Fruit fly (Drosophila melanogaster) whole organism, embryonic: ENCODE measurements around the gene PPYR1.

Experiments used
- Ada2b ChIP-seq: fragments of 200-800 bp; sonication (Bioruptor generic); IDR thresholded peaks from 2 replicates; pipeline ENCODE4 v1.3.6; 2022; ENCODE audit warnings: missing biosample characterization, missing genetic modification characterization
- Blimp-1 ChIP-seq: fragments of 200-800 bp; sonication (Bioruptor generic); optimal IDR thresholded peaks from 3 replicates; lab custom pipeline; 2018; ENCODE audit warnings: missing biosample characterization, missing genetic modification characterization, mild to moderate bottlenecking, moderate library complexity, missing genetic modification reagents
- Bteb2 ChIP-seq: fragments of 200-800 bp; sonication (Bioruptor generic); optimal IDR thresholded peaks from 2 replicates; lab custom pipeline; 2016; ENCODE audit warnings: missing biosample characterization, missing genetic modification characterization
- CG10209 ChIP-seq: fragments of 200-800 bp; sonication (Bioruptor generic); optimal IDR thresholded peaks from 3 replicates; lab custom pipeline; 2017; ENCODE audit warnings: missing biosample characterization, mild to moderate bottlenecking, missing genetic modification characterization, missing genetic modification reagents
- CG10979 ChIP-seq: fragments of 200-800 bp; sonication (Bioruptor generic); optimal IDR thresholded peaks from 2 replicates; lab custom pipeline; 2018; ENCODE audit warnings: missing biosample characterization, mild to moderate bottlenecking, missing genetic modification characterization, moderate library complexity
- CG12071 ChIP-seq: fragments of 200-800 bp; sonication (Bioruptor generic); optimal IDR thresholded peaks from 3 replicates; lab custom pipeline; 2018; ENCODE audit warnings: missing biosample characterization, mild to moderate bottlenecking, missing genetic modification characterization
- CG12769 ChIP-seq: fragments of 200-800 bp; sonication (Bioruptor generic); optimal IDR thresholded peaks from 2 replicates; lab custom pipeline; 2019; ENCODE audit warnings: missing biosample characterization, mild to moderate bottlenecking, missing genetic modification characterization, moderate library complexity
- CG13296 ChIP-seq: fragments of 200-800 bp; sonication (Bioruptor generic); optimal IDR thresholded peaks from 3 replicates; lab custom pipeline; 2018; ENCODE audit warnings: missing biosample characterization, mild to moderate bottlenecking, missing genetic modification characterization
- CG13424 ChIP-seq: fragments of 200-800 bp; sonication (Bioruptor generic); optimal IDR thresholded peaks from 2 replicates; lab custom pipeline; 2019; ENCODE audit warnings: missing biosample characterization, mild to moderate bottlenecking, missing genetic modification characterization, moderate library complexity
- CG13624 ChIP-seq: fragments of 200-800 bp; sonication (Bioruptor generic); optimal IDR thresholded peaks from 2 replicates; lab custom pipeline; 2016; ENCODE audit warnings: missing biosample characterization, missing genetic modification characterization
- CG13894 ChIP-seq: fragments of 200-800 bp; sonication (Bioruptor generic); optimal IDR thresholded peaks from 3 replicates; lab custom pipeline; 2018; ENCODE audit warnings: missing biosample characterization, mild to moderate bottlenecking, missing genetic modification characterization, moderate library complexity
- CG14667 ChIP-seq: fragments of 200-800 bp; sonication (Bioruptor generic); IDR thresholded peaks from 2 replicates; pipeline ENCODE4 v1.3.6; 2022; ENCODE audit warnings: missing biosample characterization, missing genetic modification characterization
- CG15601 ChIP-seq: fragments of 200-800 bp; sonication (Bioruptor generic); optimal IDR thresholded peaks from 3 replicates; lab custom pipeline; 2019; ENCODE audit warnings: missing biosample characterization, mild to moderate bottlenecking, missing genetic modification characterization, moderate library complexity
- CG17328 ChIP-seq: fragments of 200-800 bp; sonication (Bioruptor generic); IDR thresholded peaks from 2 replicates; pipeline ENCODE4 v1.3.6; 2022; ENCODE audit warnings: missing biosample characterization, missing genetic modification characterization
- CG17568 ChIP-seq: fragments of 200-800 bp; sonication (Bioruptor generic); optimal IDR thresholded peaks from 2 replicates; lab custom pipeline; 2018; ENCODE audit warnings: missing biosample characterization, mild to moderate bottlenecking, missing genetic modification characterization, moderate library complexity
- CG17802 ChIP-seq: fragments of 200-800 bp; sonication (Bioruptor generic); optimal IDR thresholded peaks from 2 replicates; lab custom pipeline; 2018; ENCODE audit warnings: missing biosample characterization, mild to moderate bottlenecking, missing genetic modification characterization, moderate library complexity
- CG2116 ChIP-seq: fragments of 200-800 bp; sonication (Bioruptor generic); optimal IDR thresholded peaks from 3 replicates; lab custom pipeline; 2018; ENCODE audit warnings: missing biosample characterization, mild to moderate bottlenecking, missing genetic modification characterization
- CG2875 ChIP-seq: fragments of 200-800 bp; sonication (Bioruptor generic); optimal IDR thresholded peaks from 2 replicates; lab custom pipeline; 2017; ENCODE audit warnings: missing biosample characterization, mild to moderate bottlenecking, missing genetic modification characterization, missing genetic modification reagents
- CG3163 ChIP-seq: fragments of 200-800 bp; sonication (Bioruptor generic); optimal IDR thresholded peaks from 3 replicates; lab custom pipeline; 2016; ENCODE audit warnings: missing biosample characterization, missing genetic modification characterization
- CG4424 ChIP-seq: fragments of 200-800 bp; sonication (Bioruptor generic); optimal IDR thresholded peaks from 3 replicates; lab custom pipeline; 2016; ENCODE audit warnings: missing biosample characterization, missing genetic modification characterization
- CG6254 ChIP-seq: fragments of 200-800 bp; sonication (Bioruptor generic); optimal IDR thresholded peaks from 3 replicates; lab custom pipeline; 2017; ENCODE audit warnings: mild to moderate bottlenecking, missing biosample characterization, missing genetic modification reagents, missing genetic modification characterization
- Dek ChIP-seq: fragments of 200-800 bp; sonication (Bioruptor generic); optimal IDR thresholded peaks from 3 replicates; lab custom pipeline; 2019; ENCODE audit warnings: missing biosample characterization, mild to moderate bottlenecking, missing genetic modification characterization, moderate library complexity
- Dip3 ChIP-seq: fragments of 200-800 bp; sonication (Bioruptor generic); optimal IDR thresholded peaks from 3 replicates; lab custom pipeline; 2016; ENCODE audit warnings: missing biosample characterization, missing genetic modification characterization
- E2f2 ChIP-seq: fragments of 200-800 bp; sonication (Bioruptor generic); IDR thresholded peaks from 2 replicates; pipeline ENCODE4 v1.3.6; 2022; ENCODE audit warnings: missing biosample characterization, missing genetic modification characterization
- HHEX ChIP-seq: fragments of 200-800 bp; sonication (Bioruptor generic); optimal IDR thresholded peaks from 3 replicates; lab custom pipeline; 2017; ENCODE audit warnings: missing biosample characterization, mild to moderate bottlenecking, missing genetic modification characterization, missing genetic modification reagents
- HLHmδ ChIP-seq: fragments of 200-800 bp; sonication (Bioruptor generic); optimal IDR thresholded peaks from 2 replicates; lab custom pipeline; 2018; ENCODE audit warnings: missing biosample characterization, mild to moderate bottlenecking, missing genetic modification characterization, moderate library complexity
- HmgD ChIP-seq: fragments of 200-800 bp; sonication (Bioruptor generic); optimal IDR thresholded peaks from 3 replicates; lab custom pipeline; 2016; ENCODE audit warnings: missing biosample characterization, missing genetic modification characterization
- Hmx ChIP-seq: fragments of 200-800 bp; sonication (Bioruptor generic); optimal IDR thresholded peaks from 2 replicates; lab custom pipeline; 2016; ENCODE audit warnings: missing biosample characterization, missing genetic modification characterization
- Hr3 ChIP-seq: fragments of 200-800 bp; sonication (Bioruptor generic); optimal IDR thresholded peaks from 3 replicates; lab custom pipeline; 2016; ENCODE audit warnings: missing biosample characterization, missing genetic modification characterization
- Hr78 ChIP-seq, 2 experiments: fragments of 200-800 bp in 1 of 2; fragments of >200 bp in 1 of 2; sonication (Bioruptor generic) in 1 of 2; optimal IDR thresholded peaks; 2 replicates each; lab custom pipeline; 2017 to 2019; ENCODE audit warnings: missing biosample characterization in 2 of 2, missing genetic modification characterization in 2 of 2, mild to moderate bottlenecking in 1 of 2, moderate library complexity in 1 of 2
- Hsf ChIP-seq: fragments of 200-800 bp; sonication (Bioruptor generic); optimal IDR thresholded peaks from 3 replicates; lab custom pipeline; 2016; ENCODE audit warnings: missing biosample characterization, missing genetic modification characterization
- Rfx ChIP-seq: fragments of 200-800 bp; sonication (Bioruptor generic); IDR thresholded peaks from 2 replicates; pipeline ENCODE4 v1.3.6; 2022; ENCODE audit warnings: missing biosample characterization, missing genetic modification characterization
- Side ChIP-seq: fragments of 200-800 bp; sonication (Bioruptor generic); optimal IDR thresholded peaks from 2 replicates; lab custom pipeline; 2016; ENCODE audit warnings: missing biosample characterization, missing genetic modification characterization
- caup ChIP-seq: fragments of 200-800 bp; sonication (Bioruptor generic); optimal IDR thresholded peaks from 3 replicates; lab custom pipeline; 2017; ENCODE audit warnings: missing biosample characterization, mild to moderate bottlenecking, missing genetic modification characterization, moderate library complexity; ENCODE audit not compliant: severe bottlenecking
- dan ChIP-seq: fragments of 200-800 bp; sonication (Bioruptor generic); IDR thresholded peaks from 2 replicates; pipeline ENCODE4 v1.3.6; 2022; ENCODE audit warnings: missing biosample characterization, missing genetic modification characterization
- disco-r ChIP-seq: fragments of 200-800 bp; sonication (Bioruptor generic); optimal IDR thresholded peaks from 2 replicates; lab custom pipeline; 2016; ENCODE audit warnings: missing biosample characterization, missing genetic modification characterization
- dm ChIP-seq: fragments of 200-800 bp; sonication (Bioruptor generic); optimal IDR thresholded peaks from 3 replicates; lab custom pipeline; 2016; ENCODE audit warnings: missing biosample characterization, missing genetic modification characterization
- dmrt11E ChIP-seq: fragments of 200-800 bp; sonication (Bioruptor generic); optimal IDR thresholded peaks from 3 replicates; lab custom pipeline; 2018; ENCODE audit warnings: missing biosample characterization, mild to moderate bottlenecking, missing genetic modification characterization, moderate library complexity
- gcm ChIP-seq: fragments of 200-800 bp; sonication (Bioruptor generic); optimal IDR thresholded peaks from 2 replicates; lab custom pipeline; 2019; ENCODE audit warnings: missing biosample characterization, mild to moderate bottlenecking, missing genetic modification characterization, moderate library complexity
- gfzf ChIP-seq: fragments of 200-800 bp; sonication (Bioruptor generic); optimal IDR thresholded peaks from 2 replicates; lab custom pipeline; 2016; ENCODE audit warnings: missing biosample characterization, mild to moderate bottlenecking, missing genetic modification characterization, moderate library complexity
- grau ChIP-seq: fragments of 200-800 bp; optimal IDR thresholded peaks from 3 replicates; lab custom pipeline; 2019; ENCODE audit warnings: missing biosample characterization, mild to moderate bottlenecking, missing genetic modification characterization, moderate library complexity
- lmd ChIP-seq: fragments of 200-800 bp; sonication (Bioruptor generic); IDR thresholded peaks from 2 replicates; pipeline ENCODE4 v1.3.6; 2022; ENCODE audit warnings: missing biosample characterization, missing genetic modification characterization
- nmo ChIP-seq: fragments of 200-800 bp; sonication (Bioruptor generic); optimal IDR thresholded peaks from 2 replicates; lab custom pipeline; 2018; ENCODE audit warnings: missing biosample characterization, mild to moderate bottlenecking, missing genetic modification characterization, moderate library complexity
- otp ChIP-seq: fragments of 200-800 bp; sonication (Bioruptor generic); IDR thresholded peaks from 3 replicates; pipeline ENCODE4, ENCODE4 v1.3.6; 2022; ENCODE audit warnings: missing biosample characterization, missing genetic modification characterization
- pfk ChIP-seq: fragments of 200-800 bp; sonication (Bioruptor generic); optimal IDR thresholded peaks from 2 replicates; lab custom pipeline; 2018; ENCODE audit warnings: missing biosample characterization, mild to moderate bottlenecking, missing genetic modification characterization, moderate library complexity
- prd ChIP-seq, 3 experiments: fragments of >200 bp in 2 of 3; fragments of 200-800 bp in 1 of 3; sonication (Bioruptor generic) in 1 of 3; optimal IDR thresholded peaks in 2 of 3; IDR thresholded peaks in 1 of 3; 2 replicates in 2 of 3; 3 replicates in 1 of 3; pipeline versions ENCODE4 v1.3.6 to Lab custom; 2017 to 2022; ENCODE audit warnings: missing biosample characterization in 1 of 3, missing genetic modification characterization in 1 of 3
- row ChIP-seq: fragments of 200-800 bp; sonication (Bioruptor generic); IDR thresholded peaks from 3 replicates; pipeline ENCODE4 v1.3.6; 2022; ENCODE audit warnings: missing biosample characterization, missing genetic modification characterization
- sima ChIP-seq: fragments of 200-800 bp; sonication (Bioruptor generic); optimal IDR thresholded peaks from 2 replicates; lab custom pipeline; 2016; ENCODE audit warnings: missing biosample characterization, missing genetic modification characterization
- sob ChIP-seq: fragments of 200-800 bp; sonication (Bioruptor generic); IDR thresholded peaks from 2 replicates; pipeline ENCODE4 v1.3.6; 2022; ENCODE audit warnings: missing biosample characterization, missing genetic modification characterization
- unc-4 ChIP-seq: fragments of 200-800 bp; sonication (Bioruptor generic); IDR thresholded peaks from 2 replicates; pipeline ENCODE4 v1.3.6; 2022; ENCODE audit warnings: missing biosample characterization, missing genetic modification characterization; ENCODE audit not compliant: partially characterized antibody

The PPYR1 gene

DNA sequence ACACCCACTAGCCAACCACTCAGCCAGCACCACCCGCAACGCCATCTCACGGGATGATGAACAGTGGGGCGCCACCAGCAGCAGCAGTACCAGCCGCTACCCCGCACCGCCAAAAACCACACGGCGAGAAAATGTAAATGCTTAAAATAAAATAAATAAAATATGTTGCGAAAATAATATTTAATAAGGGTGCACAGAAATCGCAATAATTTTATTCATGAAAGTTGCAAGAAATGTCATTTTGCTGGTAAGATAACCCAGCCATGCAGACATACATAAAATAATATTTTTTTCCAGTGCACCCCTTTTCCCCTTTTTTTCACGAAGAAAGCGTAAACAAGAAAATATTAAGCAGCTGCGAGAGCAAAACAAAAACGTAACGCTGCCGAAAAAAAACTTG, 28.7 kb downstream of the PPYR1 start (continued):
- no peak for TF ChIP-seq dmrt11E
- TF ChIP-seq Side (GFP tag; lab: Kevin White, UChicago), result no peak
- no peak for TF ChIP-seq HLHmδ
- TF ChIP-seq CG12071 (GFP tag; lab: Kevin White, UChicago), result peak; percentile 39
- peak; percentile 53 for TF ChIP-seq HHEX (GFP tag; lab: Kevin White, UChicago)
- no peak for TF ChIP-seq prd (optimal IDR thresholded peaks at IDR 0.05; lab: Kevin White, UChicago)
- peak; percentile 81 for TF ChIP-seq prd (GFP tag; IDR thresholded peaks at IDR 0.05; lab: Robert Waterston, UW)
- TF ChIP-seq row (GFP tag; lab: Robert Waterston, UW), result peak; percentile 81
- TF ChIP-seq CG10979 (tag; lab: Kevin White, UChicago), result no peak
- no peak for TF ChIP-seq Bteb2 (GFP tag; lab: Kevin White, UChicago)
- peak; percentile 76 for TF ChIP-seq caup (GFP tag; lab: Kevin White, UChicago)
- TF ChIP-seq Hr78 (GFP tag; optimal IDR thresholded peaks at IDR 0.05; lab: Kevin White, UChicago), result no peak
- TF ChIP-seq otp (GFP tag; lab: Robert Waterston, UW), result no peak
- TF ChIP-seq CG6254 (GFP tag; lab: Kevin White, UChicago), result no peak
- TF ChIP-seq CG2875 (GFP tag; lab: Kevin White, UChicago), result peak; percentile 29
- peak; percentile 64 for TF ChIP-seq CG10209 (GFP tag; lab: Kevin White, UChicago)
- TF ChIP-seq unc-4, result no peak
- no peak for TF ChIP-seq HmgD (GFP tag; lab: Kevin White, UChicago)
- peak; percentile 51 for TF ChIP-seq Hsf (GFP tag; lab: Kevin White, UChicago)
- TF ChIP-seq Rfx (GFP tag; lab: Robert Waterston, UW), result peak; percentile 74
- no peak for TF ChIP-seq dan (GFP tag; lab: Robert Waterston, UW)
- peak; percentile 35 for TF ChIP-seq CG12769 (tag; lab: Kevin White, UChicago)
- peak; percentile 72 for TF ChIP-seq CG13296 (GFP tag; lab: Kevin White, UChicago)
- no peak for TF ChIP-seq dm (GFP tag; lab: Kevin White, UChicago)
- peak; percentile 58 for TF ChIP-seq Ada2b (GFP tag; lab: Robert Waterston, UW)
- TF ChIP-seq pfk (GFP tag; lab: Kevin White, UChicago), result no peak
- no peak for TF ChIP-seq sima (GFP tag; lab: Kevin White, UChicago)
- peak; percentile 66 for TF ChIP-seq Blimp-1 (GFP tag; lab: Kevin White, UChicago)
- no peak for TF ChIP-seq CG2116
- no peak for TF ChIP-seq Hmx
- peak; percentile 8; the same call in 1 of the 2 replicates for TF ChIP-seq E2f2
- peak; percentile 30 for TF ChIP-seq CG13624
- TF ChIP-seq CG13424 (tag; lab: Kevin White, UChicago), result peak; percentile 74
- peak; percentile 47 for TF ChIP-seq CG14667 (GFP tag; lab: Robert Waterston, UW)
- TF ChIP-seq CG3163 (GFP tag; lab: Kevin White, UChicago), result no peak
- TF ChIP-seq grau (tag; lab: Kevin White, UChicago), result peak; percentile 72
- TF ChIP-seq Dek (tag; lab: Kevin White, UChicago), result peak; percentile 61
- peak; percentile 55 for TF ChIP-seq CG4424
- TF ChIP-seq gfzf, result no peak
- TF ChIP-seq CG15601 (tag; lab: Kevin White, UChicago), result peak; percentile 30
- peak; percentile 38 for TF ChIP-seq nmo (GFP tag; lab: Kevin White, UChicago)
- TF ChIP-seq sob (GFP tag; lab: Robert Waterston, UW), result peak; percentile 70
- no peak for TF ChIP-seq CG17802 (tag; lab: Kevin White, UChicago)
- no peak for TF ChIP-seq gcm (GFP tag; lab: Kevin White, UChicago)
- peak; percentile 18 for TF ChIP-seq CG17568 (GFP tag; lab: Kevin White, UChicago)
- peak; percentile 38 for TF ChIP-seq Dip3 (GFP tag; lab: Kevin White, UChicago)
- TF ChIP-seq CG13894 (tag; lab: Kevin White, UChicago), result peak; percentile 18
- TF ChIP-seq Hr3 (GFP tag; lab: Kevin White, UChicago), result peak; percentile 49
- no peak for TF ChIP-seq disco-r (GFP tag; lab: Kevin White, UChicago)
- TF ChIP-seq CG17328 (GFP tag; lab: Robert Waterston, UW), result peak; percentile 29; the same call in 1 of the 2 replicates
- peak; percentile 71 for TF ChIP-seq lmd (GFP tag; lab: Robert Waterston, UW)
